Worm (Caenorhabditis elegans): ENCODE data around the gene glf-1.

DNA sequence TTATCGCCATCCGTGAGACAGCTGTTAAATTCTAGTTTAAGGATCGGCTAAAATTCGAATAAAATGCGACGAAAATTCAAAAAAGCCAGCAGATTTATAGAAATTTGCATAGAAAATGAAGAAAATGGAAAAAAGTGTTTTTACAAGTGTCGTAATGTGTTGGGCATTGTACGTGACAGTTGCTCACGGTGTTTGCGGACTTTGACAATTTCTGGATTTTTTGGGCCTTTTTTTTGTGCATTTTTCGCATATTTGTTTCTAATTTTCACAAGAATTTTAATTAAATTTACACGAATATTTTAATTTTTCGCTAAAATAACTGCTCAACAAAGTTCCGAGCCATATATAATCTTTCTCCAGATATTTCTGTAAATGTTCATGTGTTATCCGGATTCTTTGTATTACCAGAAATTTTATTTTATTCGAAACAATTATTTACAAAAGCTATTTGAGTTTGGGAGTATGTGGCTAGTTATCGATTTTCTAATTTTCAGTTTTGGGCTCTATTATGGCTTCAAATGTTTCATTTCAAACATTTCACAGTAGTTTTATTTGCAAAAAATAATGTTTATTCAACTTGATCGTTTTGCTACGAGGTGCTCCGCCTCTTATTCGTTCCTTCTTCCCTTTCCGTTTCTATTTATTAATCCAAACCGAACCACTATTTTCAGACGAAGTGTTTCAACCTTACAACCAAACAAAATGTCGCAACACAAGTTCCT is 37.5 kb upstream of the glf-1 start, which contains the start of gene sams-3:
- TF ChIP-seq unc-130 (GFP tag; optimal IDR thresholded peaks at IDR 0.05) (no peak), hrde-1 (tag; optimal IDR thresholded peaks at IDR 0.05; ENCODE audit: borderline replicate concordance) (no peak), nfyb-1 (GFP tag; IDR thresholded peaks at IDR 0.05) (no peak), snpc-1.3 (tag; optimal IDR thresholded peaks at IDR 0.05; ENCODE audit: insufficient read depth) (peak; percentile 57), nfya-1 (tag; optimal IDR thresholded peaks at IDR 0.05; ENCODE audit: borderline replicate concordance, insufficient read depth) (no peak), tbx-9 (tag; optimal IDR thresholded peaks at IDR 0.05; ENCODE audit: borderline replicate concordance) (no peak), ama-1 (optimal IDR thresholded peaks at IDR 0.05) (no peak), ama-1 (GFP tag; optimal IDR thresholded peaks at IDR 0.05) (no peak), B0261.1 (tag; optimal IDR thresholded peaks at IDR 0.05) (no peak), nhr-27 (tag; optimal IDR thresholded peaks at IDR 0.05) (no peak), snpc-4 (GFP tag; optimal IDR thresholded peaks at IDR 0.05) (peak; percentile 47), snpc-4 (tag; optimal IDR thresholded peaks at IDR 0.05) (peak in 3 of 4 experiments; percentile 61 to 78 (median 74)), attf-5 (GFP tag; optimal IDR thresholded peaks at IDR 0.05) (no peak), dpl-1 (GFP tag; optimal IDR thresholded peaks at IDR 0.05) (no peak), K12H6.12 (tag; optimal IDR thresholded peaks at IDR 0.05) (no peak)
